Worm (Caenorhabditis elegans) whole organism, L1 larva: Measurements from ENCODE around the gene spig-8.

Source experiments
- C16A3.4 ChIP-seq: fragments of 150-350 bp; optimal IDR thresholded peaks from 2 replicates; lab custom pipeline; 2014; ENCODE audit warnings: missing biosample characterization, missing genetic modification characterization
- Y116A8C.19 ChIP-seq: sonication (generic microtip); optimal IDR thresholded peaks from 2 replicates; lab custom pipeline; 2016; ENCODE audit warnings: missing compliant biosample characterization, missing genetic modification characterization, borderline replicate concordance
- alr-1 ChIP-seq: fragments of 200-800 bp; sonication (Bioruptor generic); optimal IDR thresholded peaks from 2 replicates; lab custom pipeline; 2018; ENCODE audit warnings: borderline replicate concordance, mild to moderate bottlenecking, missing genetic modification characterization, missing compliant biosample characterization
- aly-2 ChIP-seq: fragments of 150-350 bp; optimal IDR thresholded peaks from 2 replicates; lab custom pipeline; 2014; ENCODE audit warnings: missing biosample characterization, missing genetic modification characterization
- ama-1 ChIP-seq: fragments of 150-350 bp; optimal IDR thresholded peaks from 2 replicates; lab custom pipeline; 2014
- ceh-88 ChIP-seq: fragments of 200-800 bp; sonication (Bioruptor generic); IDR thresholded peaks from 2 replicates; pipeline ENCODE4 v1.3.6; 2022; ENCODE audit warnings: missing genetic modification characterization, missing compliant biosample characterization
- ceh-90 ChIP-seq: sonication (generic microtip); optimal IDR thresholded peaks from 2 replicates; lab custom pipeline; 2016; ENCODE audit warnings: missing genetic modification characterization, missing compliant biosample characterization
- dpl-1 ChIP-seq, 3 experiments: fragments of 150-350 bp in 2 of 3; sonication (generic microtip) in 1 of 3; optimal IDR thresholded peaks; 2 replicates each; lab custom pipeline; 2014 to 2017; ENCODE audit warnings: missing biosample characterization in 3 of 3, missing genetic modification characterization in 3 of 3, missing genetic modification reagents in 3 of 3
- efl-1 ChIP-seq, 4 experiments: fragments of 150-350 bp; optimal IDR thresholded peaks in 3 of 4; peaks in 1 of 4; 1 replicate in 1 of 4; 2 replicates in 3 of 4; lab custom pipeline; 2014; ENCODE audit warnings: missing biosample characterization in 2 of 4, missing genetic modification characterization in 2 of 4, missing genetic modification reagents in 2 of 4
- egl-27 ChIP-seq, 2 experiments: fragments of 150-350 bp in 1 of 2; sonication (generic microtip); optimal IDR thresholded peaks; 3 replicates each; lab custom pipeline; 2017 to 2018; ENCODE audit warnings: missing biosample characterization in 2 of 2, missing genetic modification characterization in 2 of 2, missing genetic modification reagents in 2 of 2
- elt-2 ChIP-seq: sonication (generic microtip); optimal IDR thresholded peaks from 2 replicates; lab custom pipeline; 2016; ENCODE audit warnings: missing genetic modification characterization, mild to moderate bottlenecking, inconsistent platforms, missing compliant biosample characterization, missing genetic modification reagents
- elt-3 ChIP-seq, 6 experiments: fragments of 150-350 bp in 1 of 6; sonication (generic microtip); optimal IDR thresholded peaks; 2 replicates each; lab custom pipeline; 2017 to 2018; ENCODE audit warnings: missing biosample characterization in 6 of 6, missing genetic modification characterization in 6 of 6, inconsistent platforms in 1 of 6
- fkh-10 ChIP-seq: sonication (generic microtip); optimal IDR thresholded peaks from 2 replicates; lab custom pipeline; 2017; ENCODE audit warnings: missing biosample characterization, missing genetic modification reagents, missing genetic modification characterization
- grh-1 ChIP-seq: fragments of 200-800 bp; sonication (Bioruptor generic); IDR thresholded peaks from 2 replicates; pipeline ENCODE4 v1.3.6; 2022; ENCODE audit warnings: missing genetic modification reagents, missing genetic modification characterization, missing compliant biosample characterization
- hlh-17 ChIP-seq: fragments of 200-800 bp; sonication (Bioruptor generic); optimal IDR thresholded peaks from 2 replicates; lab custom pipeline; 2018; ENCODE audit warnings: missing genetic modification characterization, mild to moderate bottlenecking, missing compliant biosample characterization, moderate library complexity, borderline replicate concordance
- jun-1 ChIP-seq: fragments of 150-350 bp; optimal IDR thresholded peaks from 2 replicates; lab custom pipeline; 2014; ENCODE audit warnings: missing biosample characterization, missing genetic modification reagents, missing genetic modification characterization
- lin-15B ChIP-seq: fragments of 150-350 bp; sonication (generic microtip); optimal IDR thresholded peaks from 3 replicates; lab custom pipeline; 2014; ENCODE audit warnings: missing biosample characterization, missing genetic modification characterization
- lin-35 ChIP-seq, 2 experiments: fragments of 150-350 bp; optimal IDR thresholded peaks; 2 replicates each; lab custom pipeline; 2014; ENCODE audit warnings: missing biosample characterization in 2 of 2, missing genetic modification characterization in 2 of 2, missing genetic modification reagents in 2 of 2
- lir-3 ChIP-seq: sonication (generic microtip); optimal IDR thresholded peaks from 2 replicates; lab custom pipeline; 2016; ENCODE audit warnings: mild to moderate bottlenecking, missing genetic modification characterization, moderate library complexity, missing compliant biosample characterization; ENCODE audit not compliant: poor library complexity
- mab-9 ChIP-seq: fragments of 200-800 bp; sonication (Bioruptor generic); IDR thresholded peaks from 2 replicates; pipeline ENCODE4 v1.3.6; 2022; ENCODE audit warnings: missing genetic modification reagents, missing genetic modification characterization, missing compliant biosample characterization
- mef-2 ChIP-seq: fragments of 150-350 bp; optimal IDR thresholded peaks from 2 replicates; lab custom pipeline; 2014; ENCODE audit warnings: missing biosample characterization, missing genetic modification characterization
- nhr-237 ChIP-seq: fragments of 150-350 bp; optimal IDR thresholded peaks from 2 replicates; lab custom pipeline; 2014; ENCODE audit warnings: missing biosample characterization, missing genetic modification characterization
- nhr-28 ChIP-seq: fragments of 150-350 bp; optimal IDR thresholded peaks from 2 replicates; lab custom pipeline; 2014; ENCODE audit warnings: missing biosample characterization, missing genetic modification characterization
- nhr-71 ChIP-seq: sonication (generic microtip); optimal IDR thresholded peaks from 2 replicates; lab custom pipeline; 2016; ENCODE audit warnings: mild to moderate bottlenecking, missing genetic modification characterization, moderate library complexity, missing compliant biosample characterization
- nhr-77 ChIP-seq: fragments of 150-350 bp; optimal IDR thresholded peaks from 2 replicates; lab custom pipeline; 2014; ENCODE audit warnings: missing biosample characterization, missing genetic modification characterization
- nhr-85 ChIP-seq: sonication (generic microtip); peaks from one replicate; lab custom pipeline; 2016; ENCODE audit warnings: missing genetic modification characterization, inconsistent platforms, missing compliant biosample characterization
- pqm-1 ChIP-seq: sonication (generic microtip); optimal IDR thresholded peaks from 3 replicates; lab custom pipeline; 2017; ENCODE audit warnings: missing biosample characterization, missing genetic modification characterization
- skn-1 ChIP-seq: fragments of 150-350 bp; optimal IDR thresholded peaks from 2 replicates; lab custom pipeline; 2014; ENCODE audit warnings: missing biosample characterization, missing genetic modification characterization
- snpc-4 ChIP-seq: fragments of 150-350 bp; optimal IDR thresholded peaks from 2 replicates; lab custom pipeline; 2014; ENCODE audit warnings: missing biosample characterization, missing genetic modification characterization
- sox-4 ChIP-seq: sonication (generic microtip); optimal IDR thresholded peaks from 2 replicates; lab custom pipeline; 2016; ENCODE audit warnings: missing genetic modification characterization, missing compliant biosample characterization
- sup-37 ChIP-seq: fragments of 200-800 bp; sonication (Bioruptor generic); optimal IDR thresholded peaks from 2 replicates; lab custom pipeline; 2018; ENCODE audit warnings: mild to moderate bottlenecking, missing genetic modification characterization, missing compliant biosample characterization
- tlp-1 ChIP-seq: fragments of 150-350 bp; optimal IDR thresholded peaks from 2 replicates; lab custom pipeline; 2014; ENCODE audit warnings: missing biosample characterization, missing genetic modification characterization
- unc-130 ChIP-seq: fragments of 150-350 bp; optimal IDR thresholded peaks from 2 replicates; lab custom pipeline; 2017; ENCODE audit warnings: missing biosample characterization, missing genetic modification characterization, inconsistent platforms
- unc-30 ChIP-seq: sonication (generic microtip); optimal IDR thresholded peaks from 2 replicates; lab custom pipeline; 2017; ENCODE audit warnings: missing biosample characterization, missing genetic modification characterization
- unc-86 ChIP-seq: sonication (generic microtip); optimal IDR thresholded peaks from 2 replicates; lab custom pipeline; 2016; ENCODE audit warnings: missing genetic modification characterization, missing compliant biosample characterization
- zag-1 ChIP-seq: fragments of 150-350 bp; optimal IDR thresholded peaks from 2 replicates; lab custom pipeline; 2014; ENCODE audit warnings: missing biosample characterization, missing genetic modification characterization
- zip-4 ChIP-seq: fragments of 200-800 bp; sonication (Bioruptor generic); optimal IDR thresholded peaks from 2 replicates; lab custom pipeline; 2018; ENCODE audit warnings: mild to moderate bottlenecking, missing genetic modification characterization, moderate library complexity, missing compliant biosample characterization
- ztf-11 ChIP-seq, 2 experiments: sonication (generic microtip); optimal IDR thresholded peaks; 2 replicates each; lab custom pipeline; 2016 to 2017; ENCODE audit warnings: missing genetic modification characterization in 2 of 2, missing biosample characterization in 1 of 2, missing compliant biosample characterization in 1 of 2

spig-8 gene

DNA sequence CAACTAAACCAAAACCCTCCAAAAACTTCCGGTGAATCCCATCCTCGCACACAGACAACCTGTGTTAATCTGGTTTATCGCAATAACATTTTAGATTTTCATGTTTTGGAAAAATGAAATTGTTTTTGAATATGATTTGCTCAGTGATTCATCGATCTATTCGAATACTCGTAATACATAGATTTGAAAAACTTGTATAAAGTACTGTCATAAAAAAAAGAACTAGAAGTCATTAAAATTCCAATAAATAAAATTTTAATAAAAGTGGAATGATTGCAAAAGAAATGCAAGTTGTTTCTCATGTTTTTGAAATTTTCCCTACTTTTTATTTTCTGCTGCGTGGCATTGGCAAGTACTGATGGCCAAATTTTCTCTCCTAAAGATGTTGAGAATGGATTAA is at the start of gene spig-8:
Gene spig-8, plus strand, starts transcription at position 301 of the 400 bp plus-strand sequence.
- TF ChIP-seq zag-1 (tag; lab: Kevin White, UChicago) (no peak), nhr-28 (no peak), mef-2 (no peak), snpc-4 (tag; lab: Kevin White, UChicago) (no peak), pqm-1 (tag; lab: Kevin White, UChicago) (no peak), egl-27 (tag; optimal IDR thresholded peaks at IDR 0.05; lab: Kevin White, UChicago) (no peak), lin-15B (tag; lab: Kevin White, UChicago) (no peak), alr-1 (tag; lab: Kevin White, UChicago) (no peak), fkh-10 (GFP tag; lab: Kevin White, UChicago) (no peak), unc-30 (tag; lab: Kevin White, UChicago) (no peak)
- TF ChIP-seq, all 84 proteins: peak for 0

DNA sequence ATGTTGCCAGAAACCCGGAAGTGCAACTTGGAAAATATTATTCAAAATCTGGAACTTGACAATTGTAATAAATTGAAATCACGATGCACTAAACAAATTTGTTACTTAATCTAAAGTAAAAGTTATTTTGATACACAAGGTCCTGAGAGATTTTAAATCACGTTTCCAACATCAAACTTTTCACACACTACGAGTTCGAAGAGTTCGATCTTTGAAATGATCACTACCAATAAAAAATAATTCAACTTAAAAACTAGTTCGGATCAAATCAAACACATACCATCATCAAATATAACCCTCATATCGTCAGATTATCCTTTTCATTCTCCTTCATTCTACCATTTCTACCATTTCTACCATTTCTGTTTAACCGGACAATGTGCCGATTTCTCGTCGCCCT is 48.7 kb upstream of the spig-8 start, which contains the start of gene spig-10:
Gene spig-10, plus strand, starts transcription at position 301 of the 400 bp plus-strand sequence.
- TF ChIP-seq fkh-10 (GFP tag; lab: Kevin White, UChicago) (no peak), skn-1 (tag; lab: Kevin White, UChicago) (no peak), sox-4 (tag; lab: Kevin White, UChicago) (no peak), grh-1 (GFP tag; lab: Robert Waterston, UW) (no peak), nhr-71 (tag; lab: Kevin White, UChicago) (no peak), unc-130 (tag; lab: Kevin White, UChicago) (no peak), tlp-1 (no peak), aly-2 (tag; lab: Kevin White, UChicago) (no peak), ama-1 (lab: Kevin White, UChicago) (no peak), sup-37 (no peak), mab-9 (GFP tag; lab: Robert Waterston, UW) (no peak), ceh-88 (GFP tag; lab: Robert Waterston, UW) (no peak), dpl-1 (GFP tag; optimal IDR thresholded peaks at IDR 0.05; lab: Kevin White, UChicago) (no peak)

DNA sequence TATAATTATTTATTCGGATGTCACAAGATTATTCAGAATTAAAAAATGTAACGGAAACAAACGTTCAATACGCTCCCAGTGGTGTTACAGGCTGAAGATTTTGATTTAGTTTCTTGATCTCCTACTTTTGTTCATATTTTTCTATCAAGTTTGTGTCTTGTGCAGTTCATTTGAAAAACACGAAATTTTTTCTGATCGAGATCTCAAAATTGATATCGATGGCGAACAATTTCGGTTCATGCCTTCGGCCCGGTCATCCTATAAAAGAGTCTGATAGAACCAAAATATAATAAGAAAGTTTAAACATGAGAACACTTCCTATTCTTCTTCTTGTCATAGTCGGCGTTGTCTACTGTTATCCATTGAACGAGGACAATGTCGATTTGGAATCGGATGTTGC is 47.4 kb upstream of the spig-8 start, which contains the start of gene drd-10:
Gene drd-10, plus strand, starts transcription at position 301 of the 400 bp plus-strand sequence.
- TF ChIP-seq hlh-17 (no peak), lin-15B (tag; lab: Kevin White, UChicago) (no peak), ceh-88 (GFP tag; lab: Robert Waterston, UW) (no peak)

DNA sequence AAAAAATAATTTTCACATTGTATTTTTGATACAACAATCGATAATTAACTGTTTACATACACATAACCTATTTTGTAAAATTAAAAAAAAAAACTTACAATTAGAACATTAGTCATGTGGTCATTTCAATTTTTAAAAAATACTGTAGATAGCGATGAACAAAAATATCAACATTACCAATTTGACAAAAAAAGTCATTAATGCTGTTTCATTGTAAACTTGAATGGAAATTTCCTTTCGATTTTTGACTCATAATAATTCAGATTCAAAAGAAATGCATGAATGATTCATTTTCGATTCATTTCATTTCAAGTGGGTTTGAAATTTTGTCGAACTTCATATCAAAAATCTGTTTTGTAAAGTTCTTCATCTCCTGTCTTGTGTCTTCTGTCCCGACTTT is 45.2 kb upstream of the spig-8 start, which contains the start of gene C33G8.2:
Gene C33G8.2, plus strand, starts transcription at position 301 of the 400 bp plus-strand sequence.
- TF ChIP-seq jun-1, result no peak
- no peak for TF ChIP-seq efl-1 (optimal IDR thresholded peaks at IDR 0.05; lab: Kevin White, UChicago)
- peak in 1 of 2 experiments; percentile 31 for TF ChIP-seq efl-1 (GFP tag; optimal IDR thresholded peaks at IDR 0.05 in 1 of 2; lab: Kevin White, UChicago)
- TF ChIP-seq ztf-11 (tag; optimal IDR thresholded peaks at IDR 0.05; lab: Kevin White, UChicago), result no peak

DNA sequence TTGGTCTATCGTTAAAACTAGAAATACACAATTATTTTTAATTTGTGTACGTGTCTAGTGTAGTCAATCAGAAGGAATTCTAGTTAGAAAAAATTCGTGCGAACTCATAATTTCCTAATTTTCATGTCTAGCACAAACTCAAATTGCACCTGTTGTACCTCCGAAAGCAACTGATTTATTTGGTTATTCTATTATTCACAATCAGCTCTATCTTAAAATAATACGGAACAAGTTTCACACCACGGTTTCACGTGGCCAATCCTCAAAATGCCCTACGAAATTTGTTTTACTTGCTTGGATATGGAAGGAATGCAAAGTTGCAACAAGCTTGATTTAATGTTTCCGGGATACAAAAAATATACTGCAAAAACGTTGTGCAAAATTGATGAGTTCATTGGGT is 42.1 kb upstream of the spig-8 start, which contains the start of gene srw-127:
Gene srw-127, plus strand, starts transcription at position 301 of the 400 bp plus-strand sequence.
- TF ChIP-seq zip-4 (GFP tag; lab: Kevin White, UChicago), result no peak
- TF ChIP-seq lin-35 (GFP tag; optimal IDR thresholded peaks at IDR 0.05; lab: Kevin White, UChicago), result no peak
- TF ChIP-seq alr-1 (tag; lab: Kevin White, UChicago), result no peak
- no peak for TF ChIP-seq efl-1 (optimal IDR thresholded peaks at IDR 0.05; lab: Kevin White, UChicago)
- TF ChIP-seq efl-1 (GFP tag; optimal IDR thresholded peaks at IDR 0.05 in 1 of 2; lab: Kevin White, UChicago), result no peak
- no peak for TF ChIP-seq C16A3.4 (tag; lab: Kevin White, UChicago)
- no peak for TF ChIP-seq ztf-11 (tag; optimal IDR thresholded peaks at IDR 0.05; lab: Kevin White, UChicago)
- TF ChIP-seq jun-1, result no peak
- no peak for TF ChIP-seq nhr-28

DNA sequence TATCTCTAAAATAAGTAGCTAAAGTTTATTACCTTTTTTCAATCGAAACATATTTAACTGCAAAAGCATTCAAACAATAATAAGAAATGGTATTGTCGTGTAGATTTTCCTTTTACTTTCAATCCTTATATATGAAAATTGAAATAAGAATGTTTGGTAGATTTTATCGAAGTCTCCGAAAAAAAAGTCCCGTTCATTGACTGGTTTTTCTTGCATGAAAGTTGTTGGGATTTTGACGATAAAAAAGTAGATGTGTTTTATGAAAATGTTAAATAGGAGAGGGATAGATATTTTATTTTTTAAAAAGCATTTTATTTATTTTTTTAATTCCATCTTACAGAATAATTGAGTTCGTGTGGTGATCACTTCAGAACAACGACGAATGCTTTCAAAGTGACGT is 38.8 kb upstream of the spig-8 start, which contains the start of gene C33G8.13:
Gene C33G8.13, minus strand, starts transcription at position 101 of the 400 bp plus-strand sequence.
- no peak for TF ChIP-seq elt-3 (tag; optimal IDR thresholded peaks at IDR 0.05; lab: Kevin White, UChicago)
- TF ChIP-seq unc-86 (tag; lab: Kevin White, UChicago), result no peak
- TF ChIP-seq snpc-4 (tag; lab: Kevin White, UChicago), result no peak
- no peak for TF ChIP-seq lir-3 (tag; lab: Kevin White, UChicago)
- TF ChIP-seq nhr-28, result no peak
- no peak for TF ChIP-seq ztf-11 (tag; optimal IDR thresholded peaks at IDR 0.05; lab: Kevin White, UChicago)
- no peak for TF ChIP-seq sox-4 (tag; lab: Kevin White, UChicago)
- TF ChIP-seq unc-30 (tag; lab: Kevin White, UChicago), result no peak
- TF ChIP-seq ceh-90 (tag; lab: Kevin White, UChicago), result no peak
- no peak for TF ChIP-seq jun-1
- TF ChIP-seq nhr-85 (tag; lab: Kevin White, UChicago), result no peak
- TF ChIP-seq nhr-237 (tag; lab: Kevin White, UChicago), result no peak
- TF ChIP-seq elt-2 (tag; lab: Kevin White, UChicago), result no peak
- TF ChIP-seq Y116A8C.19 (tag; lab: Kevin White, UChicago), result no peak
- no peak for TF ChIP-seq nhr-77 (tag; lab: Kevin White, UChicago)
- TF ChIP-seq efl-1 (optimal IDR thresholded peaks at IDR 0.05; lab: Kevin White, UChicago), result no peak
- no peak for TF ChIP-seq efl-1 (GFP tag; optimal IDR thresholded peaks at IDR 0.05 in 1 of 2; lab: Kevin White, UChicago)
